Fruit fly (Drosophila melanogaster) whole organism, wandering third instar larva: ENCODE data around the gene Rbp1.

Experiments used
- Abd-B ChIP-seq: fragments of >200 bp; optimal IDR thresholded peaks from 2 replicates; lab custom pipeline; 2017; ENCODE audit warnings: missing biosample characterization, missing genetic modification characterization
- CG32264 ChIP-seq: fragments of 200-800 bp; sonication (Bioruptor generic); optimal IDR thresholded peaks from 2 replicates; lab custom pipeline; 2016; ENCODE audit warnings: missing biosample characterization, missing genetic modification characterization
- CrebA ChIP-seq: fragments of 200-800 bp; sonication (Bioruptor generic); optimal IDR thresholded peaks from 2 replicates; lab custom pipeline; 2016; ENCODE audit warnings: missing biosample characterization, mild to moderate bottlenecking, missing genetic modification characterization, borderline replicate concordance
- Dfd ChIP-seq: fragments of >200 bp; optimal IDR thresholded peaks from 2 replicates; lab custom pipeline; 2017; ENCODE audit warnings: missing biosample characterization, missing genetic modification characterization
- Dif ChIP-seq: fragments of 200-275, 200-300 bp; sonication (Bioruptor generic); optimal IDR thresholded peaks from 2 replicates; lab custom pipeline; 2018; ENCODE audit warnings: missing biosample characterization, missing genetic modification characterization; ENCODE audit not compliant: partially characterized antibody
- GATAd ChIP-seq: sonication (Bioruptor generic); optimal IDR thresholded peaks from 2 replicates; lab custom pipeline; 2016; ENCODE audit warnings: missing biosample characterization, missing genetic modification characterization
- HLH106 ChIP-seq: fragments of 200-800 bp; optimal IDR thresholded peaks from 3 replicates; lab custom pipeline; 2019; ENCODE audit warnings: missing biosample characterization, mild to moderate bottlenecking, missing genetic modification characterization, moderate library complexity
- Hnf4 ChIP-seq: fragments of 200-800 bp; sonication (Bioruptor generic); optimal IDR thresholded peaks from 2 replicates; lab custom pipeline; 2016; ENCODE audit warnings: missing biosample characterization, mild to moderate bottlenecking, missing genetic modification characterization
- Hr78 ChIP-seq: fragments of >200 bp; optimal IDR thresholded peaks from 2 replicates; lab custom pipeline; 2017; ENCODE audit warnings: missing biosample characterization, missing genetic modification characterization
- Hr83 ChIP-seq: fragments of 200-300 bp; sonication (Bioruptor generic); optimal IDR thresholded peaks from 2 replicates; lab custom pipeline; 2016; ENCODE audit warnings: missing biosample characterization, mild to moderate bottlenecking, missing genetic modification characterization, moderate library complexity; ENCODE audit not compliant: poor library complexity, severe bottlenecking
- Mio ChIP-seq: sonication (Bioruptor generic); optimal IDR thresholded peaks from 2 replicates; lab custom pipeline; 2016; ENCODE audit warnings: missing biosample characterization, missing genetic modification characterization
- Myc ChIP-seq: fragments of >200 bp; optimal IDR thresholded peaks from 2 replicates; lab custom pipeline; 2017
- N ChIP-seq: fragments of >200 bp; optimal IDR thresholded peaks from 2 replicates; lab custom pipeline; 2018; ENCODE audit warnings: missing biosample characterization, missing external identifiers, missing genetic modification characterization
- Sp1 ChIP-seq: fragments of 200-800 bp; sonication (Bioruptor generic); optimal IDR thresholded peaks from 3 replicates; lab custom pipeline; 2019; ENCODE audit warnings: missing biosample characterization, mild to moderate bottlenecking, missing genetic modification characterization, moderate library complexity
- Vsx2 ChIP-seq: fragments of 200-300, 225-300 bp; sonication (Bioruptor generic); optimal IDR thresholded peaks from 2 replicates; lab custom pipeline; 2018; ENCODE audit warnings: missing biosample characterization, missing genetic modification characterization; ENCODE audit not compliant: partially characterized antibody
- br ChIP-seq: fragments of 200-800 bp; sonication (Bioruptor generic); optimal IDR thresholded peaks from 2 replicates; lab custom pipeline; 2016; ENCODE audit warnings: missing biosample characterization, missing genetic modification characterization
- dmrt93B ChIP-seq: fragments of 200-800 bp; sonication (Bioruptor generic); optimal IDR thresholded peaks from 2 replicates; lab custom pipeline; 2018; ENCODE audit warnings: missing biosample characterization, mild to moderate bottlenecking, missing genetic modification characterization
- dsf ChIP-seq: sonication (Bioruptor generic); optimal IDR thresholded peaks from 2 replicates; lab custom pipeline; 2016; ENCODE audit warnings: missing biosample characterization, missing genetic modification characterization, borderline replicate concordance
- ey ChIP-seq: fragments of 200-800 bp; sonication (Bioruptor generic); optimal IDR thresholded peaks from 2 replicates; lab custom pipeline; 2016; ENCODE audit warnings: missing biosample characterization, missing genetic modification characterization
- foxo ChIP-seq, 2 experiments: fragments of 200-800 bp; sonication (Bioruptor generic); optimal IDR thresholded peaks; 2 replicates in 1 of 2; 3 replicates in 1 of 2; lab custom pipeline; 2016 to 2017; ENCODE audit warnings: missing biosample characterization in 2 of 2, missing genetic modification characterization in 2 of 2
- h ChIP-seq: fragments of 200-800 bp; sonication (Bioruptor generic); optimal IDR thresholded peaks from 3 replicates; lab custom pipeline; 2016; ENCODE audit warnings: missing biosample characterization, mild to moderate bottlenecking, missing genetic modification characterization
- jim ChIP-seq: fragments of 175-275, 200-325 bp; sonication (Bioruptor generic); optimal IDR thresholded peaks from 2 replicates; lab custom pipeline; 2016; ENCODE audit warnings: missing biosample characterization, mild to moderate bottlenecking, missing genetic modification characterization
- lola ChIP-seq: fragments of >200 bp; optimal IDR thresholded peaks from 2 replicates; lab custom pipeline; 2017; ENCODE audit warnings: missing biosample characterization, missing genetic modification characterization
- psq ChIP-seq: fragments of 200-800 bp; sonication (Bioruptor generic); optimal IDR thresholded peaks from 3 replicates; lab custom pipeline; 2017; ENCODE audit warnings: missing biosample characterization, mild to moderate bottlenecking, missing genetic modification characterization, moderate library complexity
- rgr ChIP-seq: fragments of 200-800 bp; sonication (Bioruptor generic); optimal IDR thresholded peaks from 3 replicates; lab custom pipeline; 2016; ENCODE audit warnings: missing biosample characterization, mild to moderate bottlenecking, missing genetic modification characterization
- sage ChIP-seq: fragments of 200-800 bp; sonication (Bioruptor generic); optimal IDR thresholded peaks from 2 replicates; lab custom pipeline; 2016; ENCODE audit warnings: missing biosample characterization, mild to moderate bottlenecking, missing genetic modification characterization
- tai ChIP-seq: sonication (Bioruptor generic); optimal IDR thresholded peaks from 2 replicates; lab custom pipeline; 2016; ENCODE audit warnings: missing biosample characterization, missing genetic modification characterization

Rbp1 gene

dm6 chr3R:10760966-10761855 lies 23.0 kb upstream of the Rbp1 start, which contains the start of the genes MED7 and Cap-H2 (continued):
- no peak for TF ChIP-seq Dif
- no peak for TF ChIP-seq lola (GFP tag; lab: Kevin White, UChicago)
- no peak for TF ChIP-seq Vsx2 (GFP tag; lab: Kevin White, UChicago)

dm6 chr3R:10761980-10762379 lies 22.2 kb upstream of the Rbp1 start:
- TF ChIP-seq ey (GFP tag; lab: Kevin White, UChicago) (peak; percentile 12), N (GFP tag; lab: Kevin White, UChicago) (no peak)

- TF ChIP-seq sage (GFP tag; lab: Kevin White, UChicago) (peak; percentile 18), tai (GFP tag; lab: Kevin White, UChicago) (no peak), CrebA (GFP tag; lab: Kevin White, UChicago) (no peak)
These were observed 16.7 kb upstream of the Rbp1 start, which contains the start of gene TfIIFbeta for dm6 chr3R:10767526-10767925. Gene TfIIFbeta, minus strand, starts transcription at chr3R:10767804.

dm6 chr3R:10775246-10775645 lies 8.9 kb upstream of the Rbp1 start:
- TF ChIP-seq h (GFP tag; lab: Kevin White, UChicago) (peak; percentile 15), Myc (lab: Kevin White, UChicago) (no peak), Mio (GFP tag; lab: Kevin White, UChicago) (no peak), dsf (GFP tag; lab: Kevin White, UChicago) (no peak)

- TF ChIP-seq rgr (GFP tag; lab: Kevin White, UChicago) (no peak), N (GFP tag; lab: Kevin White, UChicago) (no peak), br (GFP tag; lab: Kevin White, UChicago) (no peak), Hr78 (GFP tag; lab: Kevin White, UChicago) (no peak), tai (GFP tag; lab: Kevin White, UChicago) (no peak), psq (GFP tag; lab: Kevin White, UChicago) (no peak), ey (GFP tag; lab: Kevin White, UChicago) (no peak), dsf (GFP tag; lab: Kevin White, UChicago) (no peak), jim (GFP tag; lab: Kevin White, UChicago) (no peak), foxo (GFP tag; optimal IDR thresholded peaks at IDR 0.05; lab: Kevin White, UChicago) (no peak), Vsx2 (GFP tag; lab: Kevin White, UChicago) (no peak), Hr83 (GFP tag; lab: Kevin White, UChicago) (no peak), Abd-B (GFP tag; lab: Kevin White, UChicago) (no peak), HLH106 (tag; lab: Kevin White, UChicago) (no peak), Hnf4 (no peak), dmrt93B (GFP tag; lab: Kevin White, UChicago) (no peak)
These were observed 8.0 kb upstream of the Rbp1 start for dm6 chr3R:10776047-10776659.

dm6 chr3R:10777274-10777673 lies 6.9 kb upstream of the Rbp1 start, which contains the start of the genes CG45076, CG45078 and fau:
Gene CG45076, minus strand, starts transcription at chr3R:10777374.
Gene CG45078, minus strand, starts transcription at chr3R:10777374.
Gene fau, minus strand, starts transcription at chr3R:10777374.
- TF ChIP-seq GATAd (GFP tag; lab: Kevin White, UChicago) = no peak
- no peak for TF ChIP-seq h (GFP tag; lab: Kevin White, UChicago)
- no peak for TF ChIP-seq Dfd (GFP tag; lab: Kevin White, UChicago)
- TF ChIP-seq CG32264 (GFP tag; lab: Kevin White, UChicago) = no peak
- TF ChIP-seq ey (GFP tag; lab: Kevin White, UChicago) = no peak
- no peak for TF ChIP-seq Myc (lab: Kevin White, UChicago)
- TF ChIP-seq lola (GFP tag; lab: Kevin White, UChicago) = no peak
- no peak for TF ChIP-seq Sp1 (GFP tag; lab: Kevin White, UChicago)
